Fruit fly (Drosophila melanogaster) whole organism, embryonic: ENCODE data around the gene Mical.

Experiments
- Awh ChIP-seq: fragments of 200-800 bp; sonication (Bioruptor generic); IDR thresholded peaks from 2 replicates; pipeline ENCODE4, ENCODE4 v1.3.6; 2022; ENCODE audit warnings: missing biosample characterization, missing genetic modification characterization
- Blimp-1 ChIP-seq: fragments of 200-800 bp; sonication (Bioruptor generic); optimal IDR thresholded peaks from 3 replicates; lab custom pipeline; 2018; ENCODE audit warnings: missing biosample characterization, missing genetic modification characterization, mild to moderate bottlenecking, moderate library complexity, missing genetic modification reagents
- CG10147 ChIP-seq: fragments of 200-800 bp; sonication (Bioruptor generic); optimal IDR thresholded peaks from 2 replicates; lab custom pipeline; 2019; ENCODE audit warnings: missing biosample characterization, mild to moderate bottlenecking, missing genetic modification characterization, moderate library complexity
- CG12942 ChIP-seq: fragments of 200-800 bp; sonication (Bioruptor generic); optimal IDR thresholded peaks from 3 replicates; lab custom pipeline; 2016; ENCODE audit warnings: missing biosample characterization, missing genetic modification characterization
- CG14710 ChIP-seq: fragments of 200-800 bp; sonication (Bioruptor generic); optimal IDR thresholded peaks from 3 replicates; lab custom pipeline; 2019; ENCODE audit warnings: missing biosample characterization, mild to moderate bottlenecking, missing genetic modification characterization, moderate library complexity
- CG15269 ChIP-seq: fragments of 200-800 bp; sonication (Bioruptor generic); optimal IDR thresholded peaks from 2 replicates; lab custom pipeline; 2018; ENCODE audit warnings: missing biosample characterization, mild to moderate bottlenecking, missing genetic modification characterization, moderate library complexity
- CG1603 ChIP-seq: fragments of 200-800 bp; sonication (Bioruptor generic); optimal IDR thresholded peaks from 2 replicates; lab custom pipeline; 2019; ENCODE audit warnings: missing biosample characterization, mild to moderate bottlenecking, missing genetic modification characterization, moderate library complexity
- CG18262 ChIP-seq: fragments of 200-800 bp; optimal IDR thresholded peaks from 3 replicates; lab custom pipeline; 2019; ENCODE audit warnings: missing biosample characterization, mild to moderate bottlenecking, missing genetic modification characterization, moderate library complexity
- CG2129 ChIP-seq: fragments of 200-800 bp; sonication (Bioruptor generic); IDR thresholded peaks from 2 replicates; pipeline ENCODE4 v1.3.6; 2022; ENCODE audit warnings: missing biosample characterization, missing genetic modification characterization; ENCODE audit not compliant: partially characterized antibody
- CG31224 ChIP-seq: fragments of 200-800 bp; sonication (Bioruptor generic); IDR thresholded peaks from 2 replicates; pipeline ENCODE4 v1.3.6; 2022; ENCODE audit warnings: missing biosample characterization, missing genetic modification characterization
- CG34422 ChIP-seq: fragments of 200-800 bp; sonication (Bioruptor generic); IDR thresholded peaks from 3 replicates; pipeline ENCODE4 v1.3.6; 2022; ENCODE audit warnings: missing biosample characterization, missing genetic modification characterization
- CG8765 ChIP-seq: fragments of 200-800 bp; sonication (Bioruptor generic); IDR thresholded peaks from 2 replicates; pipeline ENCODE4 v1.3.6; 2022; ENCODE audit warnings: missing biosample characterization, missing genetic modification characterization
- CG9876 ChIP-seq: fragments of 200-800 bp; sonication (Bioruptor generic); optimal IDR thresholded peaks from 2 replicates; lab custom pipeline; 2016; ENCODE audit warnings: missing biosample characterization, missing genetic modification characterization
- CHES-1-like ChIP-seq: fragments of 200-800 bp; sonication (Bioruptor generic); optimal IDR thresholded peaks from 2 replicates; lab custom pipeline; 2016; ENCODE audit warnings: missing biosample characterization, missing genetic modification characterization
- Chrac-16 ChIP-seq: fragments of 200-800 bp; sonication (Bioruptor generic); optimal IDR thresholded peaks from 3 replicates; lab custom pipeline; 2016; ENCODE audit warnings: missing biosample characterization, missing genetic modification characterization
- CrebB ChIP-seq: fragments of 200-800 bp; sonication (Bioruptor generic); optimal IDR thresholded peaks from 3 replicates; lab custom pipeline; 2018; ENCODE audit warnings: missing biosample characterization, mild to moderate bottlenecking, missing genetic modification characterization
- Dad ChIP-seq: fragments of 200-800 bp; sonication (Bioruptor generic); optimal IDR thresholded peaks from 3 replicates; lab custom pipeline; 2016; ENCODE audit warnings: missing biosample characterization, missing genetic modification characterization
- Deaf1 ChIP-seq: fragments of 200-800 bp; optimal IDR thresholded peaks from 3 replicates; lab custom pipeline; 2019; ENCODE audit warnings: missing biosample characterization, mild to moderate bottlenecking, missing genetic modification characterization, moderate library complexity
- Dip2 ChIP-seq: fragments of 200-800 bp; sonication (Bioruptor generic); IDR thresholded peaks from 2 replicates; pipeline ENCODE4 v1.3.6; 2022; ENCODE audit warnings: missing biosample characterization, missing genetic modification characterization
- Elba2 ChIP-seq: fragments of 200-800 bp; sonication (Bioruptor generic); optimal IDR thresholded peaks from 3 replicates; lab custom pipeline; 2016; ENCODE audit warnings: missing biosample characterization, missing genetic modification characterization
- MTF-1 ChIP-seq: fragments of 200-800 bp; sonication (Bioruptor generic); optimal IDR thresholded peaks from 2 replicates; lab custom pipeline; 2018; ENCODE audit warnings: missing biosample characterization, mild to moderate bottlenecking, missing genetic modification characterization, borderline replicate concordance
- Med ChIP-seq: fragments of 200-800 bp; sonication (Bioruptor generic); peaks from one replicate; lab custom pipeline; 2016; ENCODE audit warnings: missing biosample characterization, missing genetic modification characterization, mild to moderate bottlenecking, inconsistent platforms, moderate library complexity
- NfI ChIP-seq: fragments of 200-800 bp; sonication (Bioruptor generic); optimal IDR thresholded peaks from 3 replicates; lab custom pipeline; 2018; ENCODE audit warnings: missing biosample characterization, mild to moderate bottlenecking, missing genetic modification characterization, moderate library complexity
- Opbp ChIP-seq: fragments of 200-800 bp; sonication (Bioruptor generic); IDR thresholded peaks from 3 replicates; pipeline ENCODE4 v1.3.6; 2022; ENCODE audit warnings: missing biosample characterization, missing genetic modification characterization; ENCODE audit not compliant: partially characterized antibody
- Pdp1 ChIP-seq, 2 experiments: fragments of 200-800 bp; sonication (Bioruptor generic); optimal IDR thresholded peaks; 3 replicates each; lab custom pipeline; 2016; ENCODE audit warnings: missing biosample characterization in 2 of 2, missing genetic modification characterization in 2 of 2, mild to moderate bottlenecking in 1 of 2, moderate library complexity in 1 of 2
- Ptx1 ChIP-seq: fragments of 200-800 bp; sonication (Bioruptor generic); IDR thresholded peaks from 2 replicates; pipeline ENCODE4 v1.3.6; 2022; ENCODE audit warnings: missing biosample characterization, missing genetic modification characterization
- Sox102F ChIP-seq: fragments of 200-800 bp; sonication (Bioruptor generic); optimal IDR thresholded peaks from 2 replicates; lab custom pipeline; 2018; ENCODE audit warnings: missing biosample characterization, mild to moderate bottlenecking, missing genetic modification characterization, moderate library complexity
- Trl ChIP-seq, 3 experiments: fragments of >200 bp in 2 of 3; fragments of 200-800 bp in 1 of 3; sonication (Bioruptor generic) in 1 of 3; optimal IDR thresholded peaks; 2 replicates in 1 of 3; 3 replicates in 2 of 3; lab custom pipeline; 2016 to 2017; ENCODE audit warnings: missing biosample characterization in 1 of 3, missing genetic modification characterization in 1 of 3
- Xrp1 ChIP-seq: fragments of 200-800 bp; sonication (Bioruptor generic); IDR thresholded peaks from 2 replicates; pipeline ENCODE4 v1.3.6; 2022; ENCODE audit warnings: missing biosample characterization, missing genetic modification characterization
- ac ChIP-seq: fragments of 200-800 bp; sonication (Bioruptor generic); optimal IDR thresholded peaks from 3 replicates; lab custom pipeline; 2017; ENCODE audit warnings: missing biosample characterization, mild to moderate bottlenecking, missing genetic modification characterization
- ara ChIP-seq: fragments of 200-800 bp; sonication (Bioruptor generic); IDR thresholded peaks from 2 replicates; pipeline ENCODE4 v1.3.6; 2022; ENCODE audit warnings: missing biosample characterization, missing genetic modification characterization
- btn ChIP-seq: fragments of 200-800 bp; sonication (Bioruptor generic); optimal IDR thresholded peaks from 2 replicates; lab custom pipeline; 2016; ENCODE audit warnings: missing biosample characterization, missing genetic modification characterization
- chif ChIP-seq, 2 experiments: fragments of 200-800 bp; sonication (Bioruptor generic); optimal IDR thresholded peaks; 3 replicates each; lab custom pipeline; 2016; ENCODE audit warnings: missing biosample characterization in 2 of 2, missing genetic modification characterization in 2 of 2
- croc ChIP-seq: fragments of 200-800 bp; sonication (Bioruptor generic); conservative IDR thresholded peaks from 3 replicates; pipeline ENCODE4 v1.3.6; 2022; ENCODE audit warnings: missing biosample characterization, missing genetic modification characterization
- da ChIP-seq: fragments of 200-800 bp; sonication (Bioruptor generic); optimal IDR thresholded peaks from 2 replicates; lab custom pipeline; 2016; ENCODE audit warnings: missing biosample characterization, missing genetic modification characterization
- dpn ChIP-seq, 2 experiments: fragments of 200-800 bp; sonication (Bioruptor generic); optimal IDR thresholded peaks; 3 replicates each; lab custom pipeline; 2016; ENCODE audit warnings: missing biosample characterization in 2 of 2, missing genetic modification characterization in 2 of 2
- dysf ChIP-seq: fragments of 200-800 bp; sonication (Bioruptor generic); IDR thresholded peaks from 3 replicates; pipeline ENCODE4 v1.3.6; 2022; ENCODE audit warnings: missing biosample characterization, missing genetic modification characterization
- fu2 ChIP-seq: fragments of 200-800 bp; sonication (Bioruptor generic); optimal IDR thresholded peaks from 2 replicates; lab custom pipeline; 2016; ENCODE audit warnings: missing biosample characterization, missing genetic modification characterization
- grau ChIP-seq: fragments of 200-800 bp; optimal IDR thresholded peaks from 3 replicates; lab custom pipeline; 2019; ENCODE audit warnings: missing biosample characterization, mild to moderate bottlenecking, missing genetic modification characterization, moderate library complexity
- lbe ChIP-seq: fragments of 200-800 bp; sonication (Bioruptor generic); optimal IDR thresholded peaks from 2 replicates; lab custom pipeline; 2016; ENCODE audit warnings: missing biosample characterization, mild to moderate bottlenecking, missing genetic modification characterization
- maf-S ChIP-seq: fragments of 200-800 bp; sonication (Bioruptor generic); optimal IDR thresholded peaks from 2 replicates; lab custom pipeline; 2016; ENCODE audit warnings: missing biosample characterization, missing genetic modification characterization
- pfk ChIP-seq: fragments of 200-800 bp; sonication (Bioruptor generic); optimal IDR thresholded peaks from 2 replicates; lab custom pipeline; 2018; ENCODE audit warnings: missing biosample characterization, mild to moderate bottlenecking, missing genetic modification characterization, moderate library complexity
- ro ChIP-seq: fragments of 200-800 bp; sonication (Bioruptor generic); IDR thresholded peaks from 2 replicates; pipeline ENCODE4 v1.3.6; 2022; ENCODE audit warnings: missing biosample characterization, missing genetic modification characterization
- row ChIP-seq: fragments of 200-800 bp; sonication (Bioruptor generic); IDR thresholded peaks from 3 replicates; pipeline ENCODE4 v1.3.6; 2022; ENCODE audit warnings: missing biosample characterization, missing genetic modification characterization
- sens ChIP-seq: fragments of 200-800 bp; sonication (Bioruptor generic); peaks from one replicate; lab custom pipeline; 2016; ENCODE audit warnings: missing biosample characterization, missing genetic modification characterization
- stwl ChIP-seq: fragments of 200-800 bp; sonication (Bioruptor generic); optimal IDR thresholded peaks from 3 replicates; lab custom pipeline; 2018; ENCODE audit warnings: missing biosample characterization, mild to moderate bottlenecking, missing genetic modification characterization, moderate library complexity
- tio ChIP-seq: fragments of 200-800 bp; sonication (Bioruptor generic); optimal IDR thresholded peaks from 2 replicates; lab custom pipeline; 2017; ENCODE audit warnings: missing biosample characterization, missing genetic modification characterization, inconsistent platforms
- vnd ChIP-seq: fragments of 200-800 bp; sonication (Bioruptor generic); IDR thresholded peaks from 3 replicates; pipeline ENCODE4 v1.3.6; 2022; ENCODE audit warnings: missing biosample characterization, missing genetic modification characterization; ENCODE audit not compliant: partially characterized antibody

Mical gene

dm6 chr3R:10083077-10083476 lies 40.4 kb upstream of the Mical start:
- TF ChIP-seq croc (GFP tag; lab: Robert Waterston, UW) (0 out of 3 replicates have a peak, but pooled peaks have one; percentile 1), Deaf1 (tag; lab: Kevin White, UChicago) (peak; percentile 84), Trl (optimal IDR thresholded peaks at IDR 0.05; lab: Kevin White, UChicago) (peak in 1 of 2 experiments; percentile 14), Trl (GFP tag; optimal IDR thresholded peaks at IDR 0.05; lab: Kevin White, UChicago) (no peak), Chrac-16 (GFP tag; lab: Kevin White, UChicago) (no peak)

- TF ChIP-seq CG14710 (no peak), CG34422 (GFP tag; lab: Robert Waterston, UW) (no peak), ara (no peak), btn (GFP tag; lab: Kevin White, UChicago) (no peak), CG10147 (GFP tag; lab: Kevin White, UChicago) (no peak), chif (GFP tag; optimal IDR thresholded peaks at IDR 0.05; lab: Kevin White, UChicago) (no peak), Chrac-16 (GFP tag; lab: Kevin White, UChicago) (no peak), CG15269 (tag; lab: Kevin White, UChicago) (no peak), stwl (tag; lab: Kevin White, UChicago) (no peak), CG9876 (GFP tag; lab: Kevin White, UChicago) (no peak), Blimp-1 (no peak), dysf (GFP tag; lab: Robert Waterston, UW) (no peak), tio (no peak), dpn (GFP tag; optimal IDR thresholded peaks at IDR 0.05; lab: Kevin White, UChicago) (no peak), MTF-1 (GFP tag; lab: Kevin White, UChicago) (no peak), da (GFP tag; lab: Kevin White, UChicago) (no peak), CG1603 (tag; lab: Kevin White, UChicago) (peak; percentile 3), CG12942 (no peak), Elba2 (GFP tag; lab: Kevin White, UChicago) (no peak), pfk (no peak), Pdp1 (GFP tag; optimal IDR thresholded peaks at IDR 0.05; lab: Kevin White, UChicago) (peak in 1 of 2 experiments; percentile 73), lbe (GFP tag; lab: Kevin White, UChicago) (peak; percentile 82), CG8765 (GFP tag; lab: Robert Waterston, UW) (no peak), Awh (GFP tag; lab: Robert Waterston, UW) (no peak), Ptx1 (GFP tag; lab: Robert Waterston, UW) (0 out of 2 replicates have a peak, but pooled peaks have one; percentile 7), grau (peak; percentile 64), ro (no peak), Opbp (no peak), vnd (GFP tag; lab: Robert Waterston, UW) (no peak), Xrp1 (GFP tag; lab: Robert Waterston, UW) (no peak), CrebB (tag; lab: Kevin White, UChicago) (no peak), Dad (GFP tag; lab: Kevin White, UChicago) (no peak), NfI (GFP tag; lab: Kevin White, UChicago) (no peak), ac (no peak), CG2129 (no peak), CHES-1-like (no peak), Sox102F (GFP tag; lab: Kevin White, UChicago) (peak; percentile 15), CG31224 (GFP tag; lab: Robert Waterston, UW) (no peak), row (GFP tag; lab: Robert Waterston, UW) (peak; percentile 30; the same call in 1 of the 3 replicates), Med (GFP tag; lab: Kevin White, UChicago) (peak; percentile 71), sens (GFP tag; lab: Kevin White, UChicago) (peak; percentile 79), maf-S (no peak), CG18262 (tag; lab: Kevin White, UChicago) (no peak), Dip2 (GFP tag; lab: Robert Waterston, UW) (no peak), fu2 (GFP tag; lab: Kevin White, UChicago) (no peak)
These were observed 39.9 kb upstream of the Mical start for dm6 chr3R:10082549-10083075.
